Worm (Caenorhabditis elegans): ENCODE data around the gene M57.1.

Gene M57.1

ce11 chrIV:3551777-3552462, 19.7 kb downstream of the M57.1 start (continued):
- TF ChIP-seq nhr-19 (GFP tag; conservative IDR thresholded peaks at IDR 0.05) (peak; percentile 61), grh-1 (GFP tag; IDR thresholded peaks at IDR 0.05) (no peak), nhr-47 (tag; optimal IDR thresholded peaks at IDR 0.05) (peak; percentile 77), F16B12.6 (tag; optimal IDR thresholded peaks at IDR 0.05) (no peak), hpl-2 (GFP tag; optimal IDR thresholded peaks at IDR 0.05) (no peak), snu-23 (GFP tag; optimal IDR thresholded peaks at IDR 0.05) (peak; percentile 73), C16A3.4 (tag; optimal IDR thresholded peaks at IDR 0.05) (peak; percentile 64), tbx-2 (tag; optimal IDR thresholded peaks at IDR 0.05) (peak; percentile 18), alr-1 (tag; optimal IDR thresholded peaks at IDR 0.05; ENCODE audit: borderline replicate concordance) (no peak), elt-3 (tag; optimal IDR thresholded peaks at IDR 0.05) (no peak), ces-1 (GFP tag; optimal IDR thresholded peaks at IDR 0.05) (no peak), mdl-1 (tag; optimal IDR thresholded peaks at IDR 0.05) (peak in 1 of 2 experiments; percentile 48), nhr-12 (tag; optimal IDR thresholded peaks at IDR 0.05) (no peak), ama-1 (optimal IDR thresholded peaks at IDR 0.05) (no peak), efl-3 (GFP tag; optimal IDR thresholded peaks at IDR 0.05) (no peak), mep-1 (tag; optimal IDR thresholded peaks at IDR 0.05) (peak; percentile 47), dpl-1 (GFP tag; optimal IDR thresholded peaks at IDR 0.05) (peak; percentile 20 to 33 (median 27)), swsn-7 (tag; optimal IDR thresholded peaks at IDR 0.05) (peak; percentile 58), nhr-28 (tag; optimal IDR thresholded peaks at IDR 0.05) (no peak), blmp-1 (tag; optimal IDR thresholded peaks at IDR 0.05) (no peak), nhr-77 (tag; optimal IDR thresholded peaks at IDR 0.05) (peak; percentile 15), Y116A8C.19 (tag; optimal IDR thresholded peaks at IDR 0.05; ENCODE audit: borderline replicate concordance) (no peak), sptf-1 (tag; optimal IDR thresholded peaks at IDR 0.05) (no peak), lin-15B (tag; optimal IDR thresholded peaks at IDR 0.05) (no peak), tlp-1 (tag; optimal IDR thresholded peaks at IDR 0.05) (no peak), lin-39 (tag; optimal IDR thresholded peaks at IDR 0.05) (no peak), pqm-1 (tag; optimal IDR thresholded peaks at IDR 0.05) (no peak), nhr-85 (tag) (peak; percentile 41), xbp-1 (tag; optimal IDR thresholded peaks at IDR 0.05) (peak; percentile 52), ceh-82 (tag; optimal IDR thresholded peaks at IDR 0.05) (peak; percentile 20 to 63 (median 38)), pag-3 (tag; optimal IDR thresholded peaks at IDR 0.05; ENCODE audit: borderline replicate concordance, insufficient read depth) (no peak), ceh-88 (GFP tag; IDR thresholded peaks at IDR 0.05) (no peak), isw-1 (GFP tag; IDR thresholded peaks at IDR 0.05) (no peak; the same call in 1 of the 2 replicates), elt-2 (tag; optimal IDR thresholded peaks at IDR 0.05) (peak; percentile 32), rnt-1 (tag; optimal IDR thresholded peaks at IDR 0.05) (peak; percentile 69), zip-4 (GFP tag; optimal IDR thresholded peaks at IDR 0.05) (no peak), nhr-76 (tag; optimal IDR thresholded peaks at IDR 0.05) (no peak), lin-13 (GFP tag; optimal IDR thresholded peaks at IDR 0.05) (no peak), vab-15 (tag; optimal IDR thresholded peaks at IDR 0.05) (no peak), nhr-237 (tag; optimal IDR thresholded peaks at IDR 0.05) (no peak), skn-1 (tag; optimal IDR thresholded peaks at IDR 0.05) (peak; percentile 36), zag-1 (tag; optimal IDR thresholded peaks at IDR 0.05) (no peak), unc-62 (GFP tag; optimal IDR thresholded peaks at IDR 0.05) (no peak), C04F5.9 (tag; optimal IDR thresholded peaks at IDR 0.05) (no peak), irx-1 (tag; optimal IDR thresholded peaks at IDR 0.05) (no peak), ceh-90 (tag; optimal IDR thresholded peaks at IDR 0.05) (no peak), lsy-2 (tag; optimal IDR thresholded peaks at IDR 0.05) (peak; percentile 34 to 71)
